Fruit fly (Drosophila melanogaster) whole organism, pupa: ENCODE measurements around the gene mrn.
A peak's percentile ranks its signal among the peaks of the same experiment; 100 is the strongest.

ENCODE experiments used
- CG10348 ChIP-seq: fragments of 200-800 bp; sonication (Bioruptor generic); IDR thresholded peaks from 2 replicates; pipeline ENCODE4 v1.3.6; 2022; ENCODE audit warnings: missing biosample characterization, missing genetic modification characterization
- CG12605 ChIP-seq: fragments of 200-800 bp; sonication (Bioruptor generic); IDR thresholded peaks from 2 replicates; pipeline ENCODE4 v1.3.6; 2022; ENCODE audit warnings: missing biosample characterization, missing genetic modification characterization
- CG13204 ChIP-seq: fragments of 200-800 bp; sonication (Bioruptor generic); optimal IDR thresholded peaks from 2 replicates; lab custom pipeline; 2018; ENCODE audit warnings: missing biosample characterization, mild to moderate bottlenecking, missing genetic modification characterization, moderate library complexity
- CG14655 ChIP-seq: fragments of 200-800 bp; sonication (Bioruptor generic); optimal IDR thresholded peaks from 3 replicates; lab custom pipeline; 2017; ENCODE audit warnings: mild to moderate bottlenecking, missing biosample characterization, missing genetic modification reagents, missing genetic modification characterization
- CG15710 ChIP-seq: fragments of 200-800 bp; sonication (Bioruptor generic); optimal IDR thresholded peaks from 2 replicates; lab custom pipeline; 2018; ENCODE audit warnings: missing biosample characterization, mild to moderate bottlenecking, missing genetic modification characterization, moderate library complexity
- CG17806 ChIP-seq: fragments of 200-800 bp; sonication (Bioruptor generic); optimal IDR thresholded peaks from 2 replicates; lab custom pipeline; 2018; ENCODE audit warnings: missing biosample characterization, mild to moderate bottlenecking, missing genetic modification characterization, moderate library complexity
- CG32121 ChIP-seq: fragments of 200-800 bp; sonication (Bioruptor generic); IDR thresholded peaks from 2 replicates; pipeline ENCODE4 v1.3.6; 2022; ENCODE audit warnings: missing biosample characterization, missing genetic modification characterization
- CG34367 ChIP-seq: fragments of 200-800 bp; sonication (Bioruptor generic); optimal IDR thresholded peaks from 2 replicates; lab custom pipeline; 2018; ENCODE audit warnings: missing biosample characterization, mild to moderate bottlenecking, missing genetic modification characterization
- CG4496 ChIP-seq: fragments of 200-800 bp; sonication (Bioruptor generic); IDR thresholded peaks from 3 replicates; pipeline ENCODE4 v1.3.6; 2022; ENCODE audit warnings: missing biosample characterization, missing genetic modification characterization
- CG8159 ChIP-seq: fragments of 200-800 bp; sonication (Bioruptor generic); optimal IDR thresholded peaks from 3 replicates; lab custom pipeline; 2018; ENCODE audit warnings: missing biosample characterization, mild to moderate bottlenecking, missing genetic modification characterization, moderate library complexity
- CG8301 ChIP-seq: fragments of 200-800 bp; sonication (Bioruptor generic); optimal IDR thresholded peaks from 2 replicates; lab custom pipeline; 2018; ENCODE audit warnings: missing biosample characterization, mild to moderate bottlenecking, missing genetic modification characterization
- CG9948 ChIP-seq: fragments of 200-800 bp; sonication (Bioruptor generic); optimal IDR thresholded peaks from 2 replicates; lab custom pipeline; 2018; ENCODE audit warnings: missing biosample characterization, mild to moderate bottlenecking, missing genetic modification characterization, moderate library complexity
- D1 ChIP-seq: fragments of 200-800 bp; sonication (Bioruptor generic); optimal IDR thresholded peaks from 2 replicates; lab custom pipeline; 2018; ENCODE audit warnings: missing biosample characterization, mild to moderate bottlenecking, missing genetic modification characterization, moderate library complexity
- EcR ChIP-seq: fragments of 200-800 bp; sonication (Bioruptor generic); optimal IDR thresholded peaks from 3 replicates; lab custom pipeline; 2019; ENCODE audit warnings: missing biosample characterization, missing genetic modification characterization, mild to moderate bottlenecking, moderate library complexity, missing genetic modification reagents
- Ets98B ChIP-seq: fragments of 200-800 bp; sonication (Bioruptor generic); IDR thresholded peaks from 2 replicates; pipeline ENCODE4 v1.3.6; 2022; ENCODE audit warnings: missing biosample characterization, missing genetic modification characterization
- Pif1A ChIP-seq: fragments of 200-800 bp; sonication (Bioruptor generic); optimal IDR thresholded peaks from 3 replicates; lab custom pipeline; 2016; ENCODE audit warnings: missing biosample characterization, missing genetic modification characterization
- Pif1B ChIP-seq: fragments of 200-800 bp; sonication (Bioruptor generic); optimal IDR thresholded peaks from 3 replicates; lab custom pipeline; 2016; ENCODE audit warnings: missing biosample characterization, missing genetic modification characterization
- Snoo ChIP-seq: fragments of 200-800 bp; sonication (Bioruptor generic); optimal IDR thresholded peaks from 3 replicates; lab custom pipeline; 2017; ENCODE audit warnings: missing biosample characterization, mild to moderate bottlenecking, missing genetic modification characterization, inconsistent platforms
- fd96Ca ChIP-seq: fragments of 200-800 bp; sonication (Bioruptor generic); IDR thresholded peaks from 3 replicates; pipeline ENCODE4 v1.3.6; 2022; ENCODE audit warnings: missing biosample characterization, missing genetic modification characterization
- gl ChIP-seq: fragments of 200-800 bp; sonication (Bioruptor generic); optimal IDR thresholded peaks from 2 replicates; lab custom pipeline; 2018; ENCODE audit warnings: missing biosample characterization, mild to moderate bottlenecking, missing genetic modification characterization
- rn ChIP-seq: fragments of 200-800 bp; sonication (Bioruptor generic); IDR thresholded peaks from 2 replicates; pipeline ENCODE4 v1.3.6; 2022; ENCODE audit warnings: missing biosample characterization, missing genetic modification characterization

Gene mrn

DNA sequence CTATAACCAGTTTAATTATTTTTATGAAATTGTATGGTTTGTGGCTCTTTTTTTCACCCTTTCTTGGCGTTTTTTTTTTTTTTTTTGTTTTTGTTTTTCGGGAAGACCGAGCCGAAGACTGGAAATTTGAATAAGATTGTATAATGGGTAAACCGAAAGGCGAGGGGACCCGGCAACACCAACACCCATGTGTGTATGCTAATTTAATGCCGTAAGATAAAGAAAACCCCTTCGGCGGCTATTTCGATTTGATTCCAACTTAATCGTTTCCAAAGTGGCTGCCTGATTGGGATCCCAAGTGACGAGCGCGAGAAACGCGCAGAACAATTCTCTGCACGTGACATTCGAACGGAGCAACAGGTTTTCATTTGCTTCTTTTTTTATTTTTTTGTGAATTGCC is 36.9 kb downstream of the mrn start:
- TF ChIP-seq D1 (tag; lab: Kevin White, UChicago): no peak
- no peak for TF ChIP-seq gl (tag; lab: Kevin White, UChicago)
- no peak for TF ChIP-seq Ets98B (GFP tag; lab: Robert Waterston, UW)
- TF ChIP-seq CG32121: no peak
- TF ChIP-seq CG9948 (tag; lab: Kevin White, UChicago): no peak
- TF ChIP-seq CG34367 (tag; lab: Kevin White, UChicago): no peak
- TF ChIP-seq CG4496: no peak
- no peak for TF ChIP-seq CG8301 (tag; lab: Kevin White, UChicago)
- TF ChIP-seq CG12605: no peak
- no peak for TF ChIP-seq EcR (GFP tag; lab: Kevin White, UChicago)
- TF ChIP-seq CG10348: no peak

DNA sequence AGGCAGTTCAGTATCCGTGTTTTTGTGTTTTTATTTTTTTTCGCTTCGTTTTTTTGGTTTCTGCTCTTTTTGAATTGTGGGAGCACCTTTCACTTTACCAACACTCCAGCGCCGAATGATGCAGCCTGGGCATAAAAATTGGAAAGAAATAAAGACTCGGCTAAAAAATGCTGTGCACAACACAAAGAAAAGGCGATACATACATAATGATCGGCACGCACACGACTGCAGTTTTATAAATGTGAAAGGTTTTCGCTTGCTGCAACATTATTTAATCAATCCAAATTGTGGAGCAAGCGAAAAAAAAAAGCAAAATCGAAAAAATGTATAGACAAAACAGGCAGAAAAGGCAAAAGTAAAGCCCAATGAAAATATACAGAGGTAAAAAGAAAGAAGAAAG is 37.3 kb downstream of the mrn start:
- TF ChIP-seq rn (GFP tag; lab: Robert Waterston, UW) (no peak), CG4496 (0 out of 3 replicates have a peak, but pooled peaks have one; percentile 2)

DNA sequence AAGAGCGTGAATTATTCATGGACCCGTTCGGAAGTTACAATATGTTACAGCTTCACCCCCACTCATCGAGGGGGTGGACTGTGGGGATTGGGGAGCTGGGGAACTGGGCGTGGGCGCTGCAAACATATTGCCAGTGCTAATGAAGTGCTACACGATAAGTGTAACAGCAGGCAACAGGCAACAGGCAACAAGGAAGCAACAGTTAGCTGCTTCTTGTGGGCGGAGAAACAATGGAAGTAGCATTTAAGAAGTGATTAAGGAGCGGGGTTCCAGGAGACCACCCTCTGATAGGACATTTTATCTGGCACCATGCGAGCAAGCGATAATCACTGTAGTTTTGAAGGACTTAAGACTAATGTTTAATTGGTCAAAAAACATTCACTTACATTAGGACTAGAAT is 39.1 kb downstream of the mrn start:
- no peak for TF ChIP-seq fd96Ca (GFP tag; lab: Robert Waterston, UW)
- no peak for TF ChIP-seq CG17806
- TF ChIP-seq CG10348: no peak
- TF ChIP-seq rn (GFP tag; lab: Robert Waterston, UW): no peak
- no peak for TF ChIP-seq Snoo (tag; lab: Kevin White, UChicago)
- no peak for TF ChIP-seq CG13204 (GFP tag; lab: Kevin White, UChicago)
- no peak for TF ChIP-seq Ets98B (GFP tag; lab: Robert Waterston, UW)
- TF ChIP-seq CG14655 (GFP tag; lab: Kevin White, UChicago): no peak
- TF ChIP-seq gl (tag; lab: Kevin White, UChicago): no peak
- no peak for TF ChIP-seq CG34367 (tag; lab: Kevin White, UChicago)
- no peak for TF ChIP-seq Pif1A (GFP tag; lab: Kevin White, UChicago)
- TF ChIP-seq CG32121: no peak
- no peak for TF ChIP-seq CG8301 (tag; lab: Kevin White, UChicago)
- no peak for TF ChIP-seq CG15710
- TF ChIP-seq CG8159 (tag; lab: Kevin White, UChicago): no peak
- TF ChIP-seq EcR (GFP tag; lab: Kevin White, UChicago): no peak
- TF ChIP-seq CG4496: no peak
- no peak for TF ChIP-seq D1 (tag; lab: Kevin White, UChicago)
- TF ChIP-seq CG9948 (tag; lab: Kevin White, UChicago): no peak

DNA sequence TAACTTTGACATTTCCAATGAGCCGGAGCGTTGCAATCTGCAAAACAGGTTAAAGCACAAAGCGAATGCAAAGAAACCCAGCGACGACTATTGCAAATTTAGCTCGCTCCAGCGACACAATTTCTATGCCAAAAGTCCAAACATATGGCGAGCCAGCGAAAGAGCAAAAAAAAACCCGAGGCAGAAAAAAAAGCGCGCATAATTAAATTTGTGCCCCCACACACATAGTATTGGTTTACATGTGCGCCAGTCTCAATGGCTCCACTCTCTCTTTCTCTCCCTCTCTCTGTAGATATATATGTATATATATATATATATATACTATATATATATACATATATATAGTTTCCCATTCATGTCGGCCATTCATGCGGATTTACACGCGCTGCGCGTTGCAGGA is 39.7 kb downstream of the mrn start:
- TF ChIP-seq CG12605: 0 out of 2 replicates have a peak, but pooled peaks have one; percentile 8
- TF ChIP-seq CG14655 (GFP tag; lab: Kevin White, UChicago): peak; percentile 1
- no peak for TF ChIP-seq CG32121

DNA sequence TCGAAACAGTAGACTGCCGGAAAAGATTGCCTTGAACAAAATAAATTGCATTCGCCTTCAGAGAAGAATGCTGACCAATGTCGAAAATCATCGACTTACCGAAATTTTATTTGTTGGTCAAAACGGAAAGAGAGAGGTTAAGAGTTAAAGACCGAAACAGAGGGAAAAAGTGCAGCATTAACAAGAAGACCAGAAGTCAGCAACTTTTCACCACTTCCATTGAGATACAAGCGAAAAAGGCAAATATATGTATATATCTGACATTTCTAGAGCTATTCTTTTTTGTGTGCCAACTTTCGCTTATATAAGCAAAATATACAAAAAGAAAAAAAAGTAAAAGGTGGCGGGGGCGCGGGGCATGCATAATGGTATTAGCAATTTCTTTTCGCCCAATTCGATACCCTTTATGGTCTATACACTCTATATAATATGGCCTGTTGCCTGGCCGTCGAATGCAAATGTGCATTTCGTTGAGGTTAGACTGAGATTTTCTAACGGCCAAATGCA is 40.4 kb downstream of the mrn start:
- TF ChIP-seq rn (GFP tag; lab: Robert Waterston, UW): no peak
- TF ChIP-seq gl (tag; lab: Kevin White, UChicago): no peak
- no peak for TF ChIP-seq CG14655 (GFP tag; lab: Kevin White, UChicago)

DNA sequence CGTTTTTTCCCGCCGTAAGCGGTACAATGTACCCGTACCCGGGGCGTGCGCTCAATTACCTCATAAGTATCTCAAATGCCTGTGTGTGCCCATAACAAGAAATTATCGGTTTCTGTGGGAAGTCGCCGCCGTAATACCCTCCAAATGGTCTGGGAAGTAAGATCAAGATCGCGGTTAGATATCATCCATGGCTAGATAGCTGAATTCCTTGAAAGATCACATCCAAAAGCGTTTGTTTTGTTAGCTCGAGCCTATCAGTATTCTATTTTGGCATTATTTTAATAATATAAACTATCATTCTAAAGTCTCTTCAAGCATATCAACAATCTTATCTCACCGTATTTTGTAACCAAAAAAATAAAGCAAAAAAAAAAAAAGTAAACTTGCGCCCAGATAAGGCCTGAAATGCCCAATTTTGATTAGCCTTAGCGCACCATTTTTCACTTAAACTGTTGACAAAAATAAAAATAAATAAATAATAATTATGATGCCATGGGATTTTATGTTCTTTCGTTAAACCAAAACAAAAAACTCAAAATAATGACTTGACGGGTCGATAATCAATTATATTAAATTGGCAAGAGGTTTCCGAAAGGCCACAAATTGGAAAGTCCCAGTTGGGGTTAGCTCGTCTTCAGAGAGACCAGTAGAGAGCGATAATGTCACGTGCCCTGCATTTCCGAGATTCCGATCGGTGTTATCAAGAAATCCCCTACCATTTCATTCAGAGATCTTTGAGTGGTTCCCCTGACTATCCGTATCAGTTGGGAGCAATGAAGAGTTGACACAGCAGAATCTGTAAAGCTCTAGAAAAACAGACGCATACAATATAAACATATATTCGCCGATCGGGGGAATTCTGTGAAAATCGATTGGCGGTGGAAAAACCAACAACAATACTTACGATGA is 41.5 kb downstream of the mrn start:
- TF ChIP-seq CG14655 (GFP tag; lab: Kevin White, UChicago) (peak; percentile 6), CG15710 (no peak), EcR (GFP tag; lab: Kevin White, UChicago) (peak; percentile 32), fd96Ca (GFP tag; lab: Robert Waterston, UW) (0 out of 3 replicates have a peak, but pooled peaks have one; percentile 3)

DNA sequence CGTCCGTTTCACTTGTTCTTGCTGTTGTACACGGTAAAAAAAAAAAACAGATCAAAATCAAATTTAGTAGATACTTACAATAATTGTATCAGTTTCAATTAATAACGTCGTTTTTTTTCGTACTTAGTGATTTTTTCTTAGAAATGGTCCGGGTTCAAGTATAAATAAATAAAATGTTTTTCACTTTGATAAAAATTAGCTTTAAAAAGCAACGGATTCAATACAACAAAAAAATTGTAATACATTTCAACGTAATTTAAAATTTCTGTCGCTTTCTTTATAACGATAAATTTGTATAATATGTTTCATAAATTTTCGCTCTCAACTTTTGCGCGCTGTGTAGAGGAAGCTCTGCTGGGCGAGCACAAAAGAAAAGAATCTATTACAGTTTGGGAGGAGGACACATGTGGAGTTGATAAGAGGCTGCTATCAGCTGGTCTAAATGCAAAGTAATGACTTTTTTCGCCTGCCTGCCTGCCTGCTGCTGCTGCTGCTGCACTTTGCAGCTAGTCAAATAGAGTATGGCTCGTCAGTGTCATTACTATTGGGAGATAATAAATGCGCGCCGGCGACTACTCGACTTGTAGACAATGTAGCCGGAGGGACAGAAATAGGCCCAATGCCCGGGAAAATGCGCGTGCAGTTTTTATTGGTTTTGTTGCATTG is 42.3 kb downstream of the mrn start:
- TF ChIP-seq Pif1A (GFP tag; lab: Kevin White, UChicago): peak; percentile 73
- peak; percentile 18 for TF ChIP-seq Snoo (tag; lab: Kevin White, UChicago)
- TF ChIP-seq CG8159 (tag; lab: Kevin White, UChicago): peak; percentile 80
- peak; percentile 66 for TF ChIP-seq CG17806
- TF ChIP-seq CG9948 (tag; lab: Kevin White, UChicago): peak; percentile 71
- peak; percentile 73 for TF ChIP-seq CG8301 (tag; lab: Kevin White, UChicago)
- peak; percentile 58 for TF ChIP-seq CG34367 (tag; lab: Kevin White, UChicago)
- TF ChIP-seq D1 (tag; lab: Kevin White, UChicago): peak; percentile 60
- TF ChIP-seq Pif1B (GFP tag; lab: Kevin White, UChicago): peak; percentile 56
- TF ChIP-seq CG32121: peak; percentile 75
- no peak; the same call in 1 of the 3 replicates for TF ChIP-seq CG4496
- no peak for TF ChIP-seq CG10348
- peak; percentile 9; the same call in 1 of the 2 replicates for TF ChIP-seq CG12605
- TF ChIP-seq CG14655 (GFP tag; lab: Kevin White, UChicago): peak; percentile 83
- TF ChIP-seq CG13204 (GFP tag; lab: Kevin White, UChicago): no peak
- peak; percentile 37 for TF ChIP-seq EcR (GFP tag; lab: Kevin White, UChicago)
- no peak; the same call in 1 of the 2 replicates for TF ChIP-seq Ets98B (GFP tag; lab: Robert Waterston, UW)
- TF ChIP-seq rn (GFP tag; lab: Robert Waterston, UW): no peak
- TF ChIP-seq CG15710: peak; percentile 72
- TF ChIP-seq fd96Ca (GFP tag; lab: Robert Waterston, UW): no peak; the same call in 2 of the 3 replicates
- TF ChIP-seq gl (tag; lab: Kevin White, UChicago): no peak
